Fruit fly (Drosophila melanogaster) whole organism, embryonic: Measurements from ENCODE around the gene Smox.

Experiments
- ATbp ChIP-seq: fragments of 200-800 bp; sonication (Bioruptor generic); optimal IDR thresholded peaks from 2 replicates; lab custom pipeline; 2017; ENCODE audit warnings: missing biosample characterization, mild to moderate bottlenecking, missing genetic modification characterization, missing genetic modification reagents
- Atf6 ChIP-seq: fragments of 200-800 bp; sonication (Bioruptor generic); IDR thresholded peaks from 2 replicates; pipeline ENCODE4 v1.3.6; 2022; ENCODE audit warnings: missing biosample characterization, missing genetic modification characterization
- B-H1 ChIP-seq: fragments of 200-800 bp; sonication (Bioruptor generic); IDR thresholded peaks from 3 replicates; pipeline ENCODE4 v1.3.6; 2022; ENCODE audit warnings: missing biosample characterization, missing genetic modification characterization
- B-H2 ChIP-seq: fragments of 200-800 bp; sonication (Bioruptor generic); optimal IDR thresholded peaks from 2 replicates; lab custom pipeline; 2018; ENCODE audit warnings: missing biosample characterization, mild to moderate bottlenecking, missing genetic modification characterization
- CG10147 ChIP-seq: fragments of 200-800 bp; sonication (Bioruptor generic); optimal IDR thresholded peaks from 2 replicates; lab custom pipeline; 2019; ENCODE audit warnings: missing biosample characterization, mild to moderate bottlenecking, missing genetic modification characterization, moderate library complexity
- CG15011 ChIP-seq: fragments of 200-800 bp; sonication (Bioruptor generic); optimal IDR thresholded peaks from 3 replicates; lab custom pipeline; 2018; ENCODE audit warnings: missing biosample characterization, mild to moderate bottlenecking, missing genetic modification characterization
- CG16779 ChIP-seq: fragments of 200-800 bp; sonication (Bioruptor generic); IDR thresholded peaks from 2 replicates; pipeline ENCODE4 v1.3.6; 2022; ENCODE audit warnings: missing biosample characterization, missing genetic modification characterization
- CG17359 ChIP-seq: fragments of 200-800 bp; sonication (Bioruptor generic); optimal IDR thresholded peaks from 3 replicates; lab custom pipeline; 2018; ENCODE audit warnings: missing biosample characterization, mild to moderate bottlenecking, missing genetic modification characterization, moderate library complexity
- CG3726 ChIP-seq: fragments of 200-800 bp; sonication (Bioruptor generic); IDR thresholded peaks from 3 replicates; pipeline ENCODE4, ENCODE4 v1.3.6; 2022; ENCODE audit warnings: missing biosample characterization, missing genetic modification characterization
- CG4328 ChIP-seq: fragments of 200-800 bp; sonication (Bioruptor generic); optimal IDR thresholded peaks from 3 replicates; lab custom pipeline; 2017; ENCODE audit warnings: missing biosample characterization, missing genetic modification reagents, missing genetic modification characterization
- CG43689 ChIP-seq: fragments of 200-800 bp; sonication (Bioruptor generic); IDR thresholded peaks from 2 replicates; pipeline ENCODE4 v1.3.6; 2022; ENCODE audit warnings: missing biosample characterization, missing genetic modification characterization
- CG4820 ChIP-seq: fragments of 200-800 bp; sonication (Bioruptor generic); optimal IDR thresholded peaks from 3 replicates; lab custom pipeline; 2016; ENCODE audit warnings: missing biosample characterization, missing genetic modification characterization
- CG6654 ChIP-seq: fragments of 200-800 bp; sonication (Bioruptor generic); optimal IDR thresholded peaks from 2 replicates; lab custom pipeline; 2017; ENCODE audit warnings: missing biosample characterization, mild to moderate bottlenecking, missing genetic modification characterization
- CG9727 ChIP-seq: fragments of 200-800 bp; sonication (Bioruptor generic); optimal IDR thresholded peaks from 3 replicates; lab custom pipeline; 2017; ENCODE audit warnings: missing biosample characterization, mild to moderate bottlenecking, missing genetic modification characterization
- CTCF ChIP-seq: fragments of 200-800 bp; sonication (Bioruptor generic); optimal IDR thresholded peaks from 2 replicates; lab custom pipeline; 2017; ENCODE audit warnings: missing biosample characterization, mild to moderate bottlenecking, missing genetic modification characterization, moderate library complexity
- Chrac-16 ChIP-seq: fragments of 200-800 bp; sonication (Bioruptor generic); optimal IDR thresholded peaks from 3 replicates; lab custom pipeline; 2016; ENCODE audit warnings: missing biosample characterization, missing genetic modification characterization
- Dp ChIP-seq: fragments of 200-800 bp; sonication (Bioruptor generic); optimal IDR thresholded peaks from 2 replicates; lab custom pipeline; 2018; ENCODE audit warnings: missing biosample characterization, mild to moderate bottlenecking, missing genetic modification characterization, moderate library complexity
- Elba2 ChIP-seq: fragments of 200-800 bp; sonication (Bioruptor generic); optimal IDR thresholded peaks from 3 replicates; lab custom pipeline; 2016; ENCODE audit warnings: missing biosample characterization, missing genetic modification characterization
- Ets65A ChIP-seq: fragments of 200-800 bp; sonication (Bioruptor generic); peaks from one replicate; lab custom pipeline; 2016; ENCODE audit warnings: missing biosample characterization, missing genetic modification characterization
- Fer3 ChIP-seq: fragments of 200-800 bp; sonication (Bioruptor generic); optimal IDR thresholded peaks from 2 replicates; lab custom pipeline; 2018; ENCODE audit warnings: missing biosample characterization, mild to moderate bottlenecking, missing genetic modification characterization, moderate library complexity
- Gsc ChIP-seq: fragments of 200-800 bp; sonication (Bioruptor generic); IDR thresholded peaks from 2 replicates; pipeline ENCODE4 v1.3.6; 2022; ENCODE audit warnings: missing biosample characterization, missing genetic modification characterization
- HLHmδ ChIP-seq: fragments of 200-800 bp; sonication (Bioruptor generic); optimal IDR thresholded peaks from 2 replicates; lab custom pipeline; 2018; ENCODE audit warnings: missing biosample characterization, mild to moderate bottlenecking, missing genetic modification characterization, moderate library complexity
- Hey ChIP-seq: fragments of 200-800 bp; sonication (Bioruptor generic); optimal IDR thresholded peaks from 3 replicates; lab custom pipeline; 2018; ENCODE audit warnings: missing biosample characterization, mild to moderate bottlenecking, missing genetic modification characterization
- Hr39 ChIP-seq: fragments of >200 bp; optimal IDR thresholded peaks from 2 replicates; lab custom pipeline; 2017
- Lim3 ChIP-seq: fragments of 200-800 bp; sonication (Bioruptor generic); IDR thresholded peaks from 2 replicates; pipeline ENCODE4 v1.3.6; 2022; ENCODE audit warnings: missing biosample characterization, missing genetic modification characterization
- Nf-YA ChIP-seq: fragments of 200-800 bp; sonication (Bioruptor generic); IDR thresholded peaks from 2 replicates; pipeline ENCODE4 v1.3.6; 2022; ENCODE audit warnings: missing biosample characterization, missing genetic modification characterization
- Sox102F ChIP-seq: fragments of 200-800 bp; sonication (Bioruptor generic); optimal IDR thresholded peaks from 2 replicates; lab custom pipeline; 2018; ENCODE audit warnings: missing biosample characterization, mild to moderate bottlenecking, missing genetic modification characterization, moderate library complexity
- TFAM ChIP-seq: fragments of 200-800 bp; sonication (Bioruptor generic); optimal IDR thresholded peaks from 2 replicates; lab custom pipeline; 2017; ENCODE audit warnings: missing biosample characterization, missing genetic modification characterization, inconsistent platforms
- Tbp ChIP-seq: fragments of >200 bp; optimal IDR thresholded peaks from 2 replicates; lab custom pipeline; 2018; ENCODE audit warnings: missing biosample characterization, missing genetic modification characterization
- ac ChIP-seq: fragments of 200-800 bp; sonication (Bioruptor generic); optimal IDR thresholded peaks from 3 replicates; lab custom pipeline; 2017; ENCODE audit warnings: missing biosample characterization, mild to moderate bottlenecking, missing genetic modification characterization
- amos ChIP-seq: fragments of 200-800 bp; sonication (Bioruptor generic); IDR thresholded peaks from 2 replicates; pipeline ENCODE4 v1.3.6; 2022; ENCODE audit warnings: missing biosample characterization, missing genetic modification characterization; ENCODE audit not compliant: partially characterized antibody
- aop ChIP-seq: fragments of 200-800 bp; sonication (Bioruptor generic); IDR thresholded peaks from 2 replicates; pipeline ENCODE4 v1.3.6; 2022; ENCODE audit warnings: missing biosample characterization, missing genetic modification characterization
- bsh ChIP-seq, 2 experiments: fragments of 200-800 bp; sonication (Bioruptor generic); optimal IDR thresholded peaks; 2 replicates each; lab custom pipeline; 2017 to 2018; ENCODE audit warnings: mild to moderate bottlenecking in 2 of 2, missing biosample characterization in 2 of 2, missing genetic modification characterization in 2 of 2, moderate library complexity in 1 of 2
- chn ChIP-seq: fragments of 200-800 bp; sonication (Bioruptor generic); optimal IDR thresholded peaks from 2 replicates; lab custom pipeline; 2016; ENCODE audit warnings: missing biosample characterization, missing genetic modification characterization
- disco-r ChIP-seq: fragments of 200-800 bp; sonication (Bioruptor generic); optimal IDR thresholded peaks from 2 replicates; lab custom pipeline; 2016; ENCODE audit warnings: missing biosample characterization, missing genetic modification characterization
- ind ChIP-seq: fragments of 200-800 bp; sonication (Bioruptor generic); optimal IDR thresholded peaks from 3 replicates; lab custom pipeline; 2016; ENCODE audit warnings: missing biosample characterization, missing genetic modification characterization
- inv ChIP-seq: fragments of 200-800 bp; sonication (Bioruptor generic); IDR thresholded peaks from 2 replicates; pipeline ENCODE4 v1.3.6; 2022; ENCODE audit warnings: missing biosample characterization, missing genetic modification characterization; ENCODE audit not compliant: partially characterized antibody
- mld ChIP-seq: fragments of 200-800 bp; sonication (Bioruptor generic); IDR thresholded peaks from 3 replicates; pipeline ENCODE4 v1.3.6; 2022; ENCODE audit warnings: missing biosample characterization, missing genetic modification characterization; ENCODE audit not compliant: partially characterized antibody
- nau ChIP-seq: fragments of 200-800 bp; sonication (Bioruptor generic); optimal IDR thresholded peaks from 3 replicates; lab custom pipeline; 2017; ENCODE audit warnings: missing biosample characterization, mild to moderate bottlenecking, missing genetic modification characterization, missing genetic modification reagents
- onecut ChIP-seq: fragments of 200-800 bp; sonication (Bioruptor generic); IDR thresholded peaks from 2 replicates; pipeline ENCODE4 v1.3.6; 2022; ENCODE audit warnings: missing biosample characterization, missing genetic modification characterization
- otp ChIP-seq: fragments of 200-800 bp; sonication (Bioruptor generic); IDR thresholded peaks from 3 replicates; pipeline ENCODE4, ENCODE4 v1.3.6; 2022; ENCODE audit warnings: missing biosample characterization, missing genetic modification characterization
- pan ChIP-seq, 4 experiments: fragments of >200 bp in 3 of 4; fragments of 200-800 bp in 1 of 4; sonication (Bioruptor generic) in 1 of 4; optimal IDR thresholded peaks in 3 of 4; IDR thresholded peaks in 1 of 4; 2 replicates each; pipeline versions ENCODE4 v1.3.6 to Lab custom; 2017 to 2022; ENCODE audit warnings: missing biosample characterization in 2 of 4, missing genetic modification characterization in 2 of 4, mixed read lengths in 1 of 4
- sc ChIP-seq, 3 experiments: fragments of >200 bp in 2 of 3; fragments of 200-800 bp in 1 of 3; sonication (Bioruptor generic) in 1 of 3; optimal IDR thresholded peaks; 2 replicates in 2 of 3; 3 replicates in 1 of 3; lab custom pipeline; 2017; ENCODE audit warnings: mild to moderate bottlenecking in 1 of 3, missing biosample characterization in 1 of 3, missing genetic modification characterization in 1 of 3, missing genetic modification reagents in 1 of 3
- schlank ChIP-seq: fragments of 200-800 bp; sonication (Bioruptor generic); optimal IDR thresholded peaks from 2 replicates; lab custom pipeline; 2018; ENCODE audit warnings: missing biosample characterization, mild to moderate bottlenecking, missing genetic modification characterization
- slou ChIP-seq: fragments of 200-800 bp; sonication (Bioruptor generic); optimal IDR thresholded peaks from 3 replicates; lab custom pipeline; 2016; ENCODE audit warnings: missing biosample characterization, missing genetic modification characterization
- sqz ChIP-seq: fragments of 200-800 bp; sonication (Bioruptor generic); optimal IDR thresholded peaks from 3 replicates; lab custom pipeline; 2018; ENCODE audit warnings: missing biosample characterization, mild to moderate bottlenecking, missing genetic modification characterization
- tio ChIP-seq: fragments of 200-800 bp; sonication (Bioruptor generic); optimal IDR thresholded peaks from 2 replicates; lab custom pipeline; 2017; ENCODE audit warnings: missing biosample characterization, missing genetic modification characterization, inconsistent platforms
- vvl ChIP-seq: fragments of 200-800 bp; sonication (Bioruptor generic); IDR thresholded peaks from 2 replicates; pipeline ENCODE4 v1.3.6; 2022; ENCODE audit warnings: missing biosample characterization, missing genetic modification characterization
- wor ChIP-seq: fragments of 200-800 bp; sonication (Bioruptor generic); IDR thresholded peaks from 2 replicates; pipeline ENCODE4 v1.3.6; 2022; ENCODE audit warnings: missing biosample characterization, missing genetic modification characterization
- z ChIP-seq: fragments of 200-800 bp; sonication (Bioruptor generic); IDR thresholded peaks from 3 replicates; pipeline ENCODE4 v1.3.6; 2022; ENCODE audit warnings: missing biosample characterization, missing genetic modification characterization

Gene Smox

dm6 chrX:8131693-8132313 lies 10.3 kb downstream of the Smox start, which contains the start of gene CG10958 (continued):
- TF ChIP-seq CG4328 (peak; percentile 5), pan (optimal IDR thresholded peaks at IDR 0.05; lab: Kevin White, UChicago) (no peak), pan (GFP tag; optimal IDR thresholded peaks at IDR 0.05 in 1 of 2, IDR thresholded peaks at IDR 0.05 in 1 of 2) (peak in 1 of 2 experiments; percentile 58), wor (GFP tag; lab: Robert Waterston, UW) (0 out of 2 replicates have a peak, but pooled peaks have one; percentile 28), otp (no peak), CG43689 (GFP tag; lab: Robert Waterston, UW) (no peak), schlank (tag; lab: Kevin White, UChicago) (no peak), Ets65A (GFP tag; lab: Kevin White, UChicago) (peak; percentile 34), disco-r (no peak), onecut (GFP tag; lab: Robert Waterston, UW) (no peak), amos (GFP tag; lab: Robert Waterston, UW) (no peak), CG9727 (GFP tag; lab: Kevin White, UChicago) (peak; percentile 57), Gsc (GFP tag; lab: Robert Waterston, UW) (no peak), bsh (GFP tag; optimal IDR thresholded peaks at IDR 0.05; lab: Kevin White, UChicago) (peak in 1 of 2 experiments; percentile 59), Atf6 (GFP tag; lab: Robert Waterston, UW) (peak; percentile 58; the same call in 1 of the 2 replicates), CTCF (GFP tag; lab: Kevin White, UChicago) (no peak), ATbp (no peak), CG4820 (GFP tag; lab: Kevin White, UChicago) (peak; percentile 53), tio (GFP tag; lab: Kevin White, UChicago) (no peak), ind (GFP tag; lab: Kevin White, UChicago) (peak; percentile 62), Hr39 (lab: Kevin White, UChicago) (no peak), Nf-YA (no peak), sc (optimal IDR thresholded peaks at IDR 0.05; lab: Kevin White, UChicago) (no peak), sc (GFP tag; optimal IDR thresholded peaks at IDR 0.05; lab: Kevin White, UChicago) (no peak), slou (GFP tag; lab: Kevin White, UChicago) (no peak), Hey (no peak), HLHmδ (GFP tag; lab: Kevin White, UChicago) (no peak), Tbp (GFP tag; lab: Kevin White, UChicago) (no peak), CG10147 (GFP tag; lab: Kevin White, UChicago) (peak; percentile 11), Dp (GFP tag; lab: Kevin White, UChicago) (peak; percentile 31), TFAM (GFP tag; lab: Kevin White, UChicago) (no peak), sqz (no peak), z (no peak), CG3726 (GFP tag; lab: Robert Waterston, UW) (no peak), inv (GFP tag; lab: Robert Waterston, UW) (no peak), CG16779 (GFP tag; lab: Robert Waterston, UW) (no peak), B-H2 (GFP tag; lab: Kevin White, UChicago) (no peak), aop (GFP tag; lab: Robert Waterston, UW) (no peak), mld (GFP tag; lab: Robert Waterston, UW) (no peak), Lim3 (GFP tag; lab: Robert Waterston, UW) (no peak), B-H1 (GFP tag; lab: Robert Waterston, UW) (peak; percentile 30; the same call in 1 of the 3 replicates), CG15011 (GFP tag; lab: Kevin White, UChicago) (no peak), CG6654 (GFP tag; lab: Kevin White, UChicago) (no peak), nau (GFP tag; lab: Kevin White, UChicago) (no peak), Sox102F (GFP tag; lab: Kevin White, UChicago) (peak; percentile 71), ac (GFP tag; lab: Kevin White, UChicago) (no peak), Chrac-16 (GFP tag; lab: Kevin White, UChicago) (peak; percentile 56), Fer3 (tag; lab: Kevin White, UChicago) (peak; percentile 49), Elba2 (GFP tag; lab: Kevin White, UChicago) (no peak), CG17359 (tag; lab: Kevin White, UChicago) (peak; percentile 49), vvl (GFP tag; lab: Robert Waterston, UW) (peak; percentile 64; the same call in 1 of the 2 replicates), chn (GFP tag; lab: Kevin White, UChicago) (peak; percentile 26)
